Fruit fly (Drosophila melanogaster) whole organism: Measurements from ENCODE around the gene CG43288.

ENCODE experiments used
- CG8478 ChIP-seq: fragments of >200 bp; optimal IDR thresholded peaks from 2 replicates; lab custom pipeline; 2018; ENCODE audit warnings: inconsistent platforms
- Dll ChIP-seq: fragments of >200 bp; optimal IDR thresholded peaks from 2 replicates; lab custom pipeline; 2017
- EcR ChIP-seq, 2 experiments: fragments of >200 bp; optimal IDR thresholded peaks; 2 replicates each; lab custom pipeline; 2017; ENCODE audit warnings: missing biosample characterization in 2 of 2, missing genetic modification characterization in 2 of 2, missing genetic modification reagents in 2 of 2
- pan ChIP-seq: fragments of >200 bp; optimal IDR thresholded peaks from 2 replicates; lab custom pipeline; 2017
- psq ChIP-seq: fragments of >200 bp; optimal IDR thresholded peaks from 2 replicates; lab custom pipeline; 2017
- usp ChIP-seq: fragments of >200 bp; optimal IDR thresholded peaks from 2 replicates; lab custom pipeline; 2017; ENCODE audit warnings: missing biosample characterization, missing genetic modification characterization, mixed read lengths

Gene CG43288

dm6 chrX:4212725-4213124, at the start of gene CG43288:
Gene CG43288 (plus strand): TSS chrX:4213025.
- TF ChIP-seq psq (no peak), CG8478 (lab: Kevin White, UChicago) (no peak), pan (lab: Kevin White, UChicago) (no peak), EcR (GFP tag; optimal IDR thresholded peaks at IDR 0.05; lab: Kevin White, UChicago) (no peak), Dll (no peak), usp (GFP tag; lab: Kevin White, UChicago) (no peak)

dm6 chrX:4170492-4170891, 42.3 kb upstream of the CG43288 start:
- TF ChIP-seq CG8478 (lab: Kevin White, UChicago) (no peak), usp (GFP tag; lab: Kevin White, UChicago) (no peak), EcR (GFP tag; optimal IDR thresholded peaks at IDR 0.05; lab: Kevin White, UChicago) (no peak), Dll (no peak), psq (no peak), pan (lab: Kevin White, UChicago) (no peak)

- no peak for TF ChIP-seq CG8478 (lab: Kevin White, UChicago)
- no peak for TF ChIP-seq EcR (GFP tag; optimal IDR thresholded peaks at IDR 0.05; lab: Kevin White, UChicago)
- no peak for TF ChIP-seq psq
- TF ChIP-seq usp (GFP tag; lab: Kevin White, UChicago) = no peak
- TF ChIP-seq pan (lab: Kevin White, UChicago) = no peak
- TF ChIP-seq Dll = no peak
These were observed 40.6 kb upstream of the CG43288 start for dm6 chrX:4172143-4172771.

- TF ChIP-seq EcR (GFP tag; optimal IDR thresholded peaks at IDR 0.05; lab: Kevin White, UChicago) (no peak), usp (GFP tag; lab: Kevin White, UChicago) (no peak), psq (no peak), Dll (no peak), pan (lab: Kevin White, UChicago) (no peak), CG8478 (lab: Kevin White, UChicago) (no peak)
These were observed 39.4 kb upstream of the CG43288 start for dm6 chrX:4173381-4173780.

- no peak for TF ChIP-seq pan (lab: Kevin White, UChicago)
- TF ChIP-seq CG8478 (lab: Kevin White, UChicago) = no peak
- TF ChIP-seq EcR (GFP tag; optimal IDR thresholded peaks at IDR 0.05; lab: Kevin White, UChicago) = no peak
- TF ChIP-seq Dll = no peak
- TF ChIP-seq usp (GFP tag; lab: Kevin White, UChicago) = no peak
- TF ChIP-seq psq = no peak
These were observed 37.0 kb upstream of the CG43288 start for dm6 chrX:4175805-4176204.

- TF ChIP-seq psq (no peak), pan (lab: Kevin White, UChicago) (no peak), EcR (GFP tag; optimal IDR thresholded peaks at IDR 0.05; lab: Kevin White, UChicago) (no peak), usp (GFP tag; lab: Kevin White, UChicago) (no peak), Dll (no peak), CG8478 (lab: Kevin White, UChicago) (no peak)
These were observed 35.1 kb upstream of the CG43288 start for dm6 chrX:4177733-4178132.

dm6 chrX:4178819-4179218, 34.0 kb upstream of the CG43288 start:
- TF ChIP-seq EcR (GFP tag; optimal IDR thresholded peaks at IDR 0.05; lab: Kevin White, UChicago) (no peak), CG8478 (lab: Kevin White, UChicago) (no peak), psq (no peak), pan (lab: Kevin White, UChicago) (no peak), Dll (no peak), usp (GFP tag; lab: Kevin White, UChicago) (no peak)

- no peak for TF ChIP-seq CG8478 (lab: Kevin White, UChicago)
- TF ChIP-seq EcR (GFP tag; optimal IDR thresholded peaks at IDR 0.05; lab: Kevin White, UChicago) = no peak
- TF ChIP-seq psq = no peak
- TF ChIP-seq Dll = no peak
- no peak for TF ChIP-seq usp (GFP tag; lab: Kevin White, UChicago)
- TF ChIP-seq pan (lab: Kevin White, UChicago) = no peak
These were observed 27.4 kb upstream of the CG43288 start for dm6 chrX:4185393-4185792.

dm6 chrX:4186737-4187136, 26.1 kb upstream of the CG43288 start:
- TF ChIP-seq Dll = no peak
- no peak for TF ChIP-seq psq
- TF ChIP-seq EcR (GFP tag; optimal IDR thresholded peaks at IDR 0.05; lab: Kevin White, UChicago) = no peak
- no peak for TF ChIP-seq CG8478 (lab: Kevin White, UChicago)
- TF ChIP-seq usp (GFP tag; lab: Kevin White, UChicago) = no peak

dm6 chrX:4197463-4197862, 15.4 kb upstream of the CG43288 start:
- TF ChIP-seq psq (no peak), CG8478 (lab: Kevin White, UChicago) (no peak), usp (GFP tag; lab: Kevin White, UChicago) (no peak), EcR (GFP tag; optimal IDR thresholded peaks at IDR 0.05; lab: Kevin White, UChicago) (no peak), pan (lab: Kevin White, UChicago) (no peak), Dll (no peak)

- TF ChIP-seq Dll = no peak
- no peak for TF ChIP-seq pan (lab: Kevin White, UChicago)
- TF ChIP-seq usp (GFP tag; lab: Kevin White, UChicago) = no peak
- TF ChIP-seq psq = no peak
- no peak for TF ChIP-seq CG8478 (lab: Kevin White, UChicago)
- TF ChIP-seq EcR (GFP tag; optimal IDR thresholded peaks at IDR 0.05; lab: Kevin White, UChicago) = no peak
These were observed 14.1 kb upstream of the CG43288 start for dm6 chrX:4198769-4199168.

- TF ChIP-seq EcR (GFP tag; optimal IDR thresholded peaks at IDR 0.05; lab: Kevin White, UChicago) (no peak), pan (lab: Kevin White, UChicago) (no peak), CG8478 (lab: Kevin White, UChicago) (no peak), usp (GFP tag; lab: Kevin White, UChicago) (no peak), psq (no peak), Dll (no peak)
These were observed 12.2 kb upstream of the CG43288 start for dm6 chrX:4200612-4201011.
